Worm (Caenorhabditis elegans): ENCODE data around the gene F35F11.2.

DNA sequence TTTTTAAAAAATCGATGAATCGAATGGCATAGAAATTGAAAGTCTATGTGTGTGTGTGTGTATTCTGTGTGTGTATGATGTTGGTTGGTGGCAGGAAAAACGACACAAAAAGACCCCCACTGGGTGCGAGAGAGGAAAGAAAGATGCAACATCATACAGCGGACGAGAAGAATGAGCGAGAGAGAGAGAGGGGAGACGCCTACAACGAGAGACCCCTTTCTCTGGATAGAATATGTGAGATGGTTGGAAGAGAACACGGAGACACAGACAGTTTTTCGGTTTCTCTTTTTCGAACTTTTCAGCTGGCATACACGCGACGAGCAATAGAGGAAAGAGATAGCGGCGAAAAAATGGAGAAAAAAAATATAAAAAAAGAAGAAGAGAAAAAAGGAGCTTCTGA, 20.2 kb upstream of the F35F11.2 start:
- TF ChIP-seq pha-4 (tag; optimal IDR thresholded peaks at IDR 0.05) = no peak
- peak; percentile 60 for TF ChIP-seq unc-62 (GFP tag; optimal IDR thresholded peaks at IDR 0.05)
- TF ChIP-seq mep-1 (tag; optimal IDR thresholded peaks at IDR 0.05) = peak; percentile 32
- TF ChIP-seq sem-2 (GFP tag; optimal IDR thresholded peaks at IDR 0.05) = no peak
- no peak for TF ChIP-seq nhr-237 (tag; optimal IDR thresholded peaks at IDR 0.05)

Measured in whole organism, mixed stage, embryonic.